Worm (Caenorhabditis elegans) whole organism, L4/young adult: ENCODE measurements around the gene ccdc-47.

Experiments
- W03F9.2 ChIP-seq: fragments of 150-350 bp; optimal IDR thresholded peaks from 2 replicates; lab custom pipeline; 2014; ENCODE audit warnings: missing biosample characterization, missing genetic modification characterization
- dao-5 ChIP-seq: sonication (generic microtip); optimal IDR thresholded peaks from 2 replicates; lab custom pipeline; 2016; ENCODE audit warnings: missing genotype, missing genetic modification characterization, moderate library complexity, missing compliant biosample characterization
- him-1 ChIP-seq: sonication (generic microtip); optimal IDR thresholded peaks from 2 replicates; lab custom pipeline; 2016; ENCODE audit warnings: missing genotype, missing genetic modification reagents, missing genetic modification characterization, missing compliant biosample characterization

ccdc-47 gene

DNA sequence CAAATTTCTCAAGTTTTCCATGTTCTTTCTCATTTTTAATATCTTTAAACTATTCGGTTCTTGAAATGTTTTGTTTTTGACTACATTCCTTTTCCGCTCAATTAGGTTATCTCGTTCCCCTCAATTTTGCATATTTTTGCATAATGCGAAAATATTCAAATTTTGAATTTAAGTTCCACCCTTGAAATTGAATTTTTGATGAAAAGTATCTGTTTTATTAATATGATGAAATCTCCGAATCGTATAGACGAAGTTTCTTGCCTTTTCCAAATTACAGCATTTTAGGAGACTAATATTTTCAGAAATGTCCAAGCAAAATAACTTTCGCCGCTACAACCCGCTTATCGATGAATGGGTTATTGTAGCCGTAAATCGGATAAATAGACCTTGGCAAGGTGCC lies 1.8 kb downstream of the ccdc-47 start, which contains the start of gene ZK1058.3:
ZK1058.3 (plus strand) TSS at position 301 of the 400 bp plus-strand sequence.
- TF ChIP-seq dao-5 (tag; lab: Kevin White, UChicago) (no peak), W03F9.2 (tag; lab: Kevin White, UChicago) (no peak), him-1 (tag; lab: Kevin White, UChicago) (no peak)

DNA sequence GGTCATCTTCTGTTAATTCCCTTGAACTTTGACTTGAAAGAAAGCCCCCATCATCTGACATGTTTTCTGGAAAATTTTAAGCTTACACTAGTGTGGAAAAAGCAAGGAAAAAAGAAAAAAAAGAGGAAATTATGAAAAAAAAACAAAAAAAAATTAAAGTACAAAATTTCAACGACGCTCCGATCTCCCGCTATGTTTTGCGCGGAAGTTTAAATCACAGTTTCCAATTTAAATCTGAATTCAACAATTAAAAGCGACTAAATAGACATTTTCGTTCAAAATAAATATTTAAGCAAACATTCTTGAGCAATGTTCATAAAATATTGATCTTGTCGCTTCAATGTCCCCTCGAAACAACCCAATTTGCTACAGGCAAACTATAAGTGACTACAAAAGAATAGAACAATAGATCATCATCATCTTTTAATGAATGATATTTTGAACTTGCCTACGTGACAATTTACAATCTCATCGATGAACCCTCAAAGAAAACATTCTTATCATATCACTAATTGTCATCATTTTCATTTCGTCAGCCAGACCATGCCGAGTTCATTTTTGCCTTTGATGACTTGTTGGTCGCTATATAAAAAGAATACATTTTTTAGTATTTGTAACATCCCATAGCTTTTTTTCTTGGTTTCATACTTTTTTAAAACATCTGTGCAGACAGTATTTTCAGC lies 5.0 kb downstream of the ccdc-47 start, which contains the start of the genes metl-6 and nit-1:
metl-6 (minus strand) TSS at position 66 of the 683 bp plus-strand sequence.
nit-1 (plus strand) TSS at position 562 of the 683 bp plus-strand sequence.
- no peak for TF ChIP-seq W03F9.2 (tag; lab: Kevin White, UChicago)
- TF ChIP-seq dao-5 (tag; lab: Kevin White, UChicago): no peak
- TF ChIP-seq him-1 (tag; lab: Kevin White, UChicago): no peak

DNA sequence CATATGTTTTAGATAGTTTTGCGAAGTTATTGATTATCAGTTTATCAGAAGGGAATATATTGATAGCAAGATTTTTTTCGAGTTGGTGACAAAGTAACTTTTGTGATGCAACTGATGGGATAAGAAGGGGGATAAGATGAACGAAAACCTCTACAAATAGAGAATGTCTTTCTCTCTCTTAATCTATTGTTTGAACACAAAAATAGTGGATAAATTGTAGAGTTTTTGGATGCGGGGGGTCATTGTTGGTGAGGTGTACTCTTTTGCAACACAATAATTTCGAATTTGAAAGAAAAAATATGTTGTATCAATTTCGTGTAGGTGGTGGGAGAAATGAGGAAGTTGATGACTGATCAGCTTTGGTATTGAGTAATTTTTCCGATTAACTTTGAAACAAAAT lies 9.3 kb downstream of the ccdc-47 start, which contains the start of gene ZK1058.9:
ZK1058.9 (minus strand) TSS at position 101 of the 400 bp plus-strand sequence.
- TF ChIP-seq dao-5 (tag; lab: Kevin White, UChicago): no peak
- TF ChIP-seq him-1 (tag; lab: Kevin White, UChicago): no peak
- no peak for TF ChIP-seq W03F9.2 (tag; lab: Kevin White, UChicago)

DNA sequence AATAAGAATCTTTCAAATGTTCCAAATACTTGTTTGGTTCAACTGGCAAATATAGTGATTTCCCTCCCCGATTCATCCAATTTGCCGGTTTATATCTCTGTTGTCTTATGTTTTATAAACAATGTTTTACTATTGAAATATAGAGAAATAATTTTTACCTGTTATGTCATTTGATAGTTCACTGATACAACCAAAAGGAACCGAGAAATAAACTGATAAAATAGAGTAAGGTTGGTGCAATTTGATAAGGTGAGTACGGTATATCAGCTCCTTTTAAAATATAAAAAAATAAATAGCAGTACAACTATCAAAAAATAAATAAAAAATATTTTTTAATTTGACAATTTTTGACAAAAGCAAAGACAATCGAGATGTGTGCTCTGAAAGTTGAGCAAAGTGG lies 10.0 kb downstream of the ccdc-47 start:
- TF ChIP-seq W03F9.2 (tag; lab: Kevin White, UChicago): no peak
- no peak for TF ChIP-seq him-1 (tag; lab: Kevin White, UChicago)
- TF ChIP-seq dao-5 (tag; lab: Kevin White, UChicago): no peak

DNA sequence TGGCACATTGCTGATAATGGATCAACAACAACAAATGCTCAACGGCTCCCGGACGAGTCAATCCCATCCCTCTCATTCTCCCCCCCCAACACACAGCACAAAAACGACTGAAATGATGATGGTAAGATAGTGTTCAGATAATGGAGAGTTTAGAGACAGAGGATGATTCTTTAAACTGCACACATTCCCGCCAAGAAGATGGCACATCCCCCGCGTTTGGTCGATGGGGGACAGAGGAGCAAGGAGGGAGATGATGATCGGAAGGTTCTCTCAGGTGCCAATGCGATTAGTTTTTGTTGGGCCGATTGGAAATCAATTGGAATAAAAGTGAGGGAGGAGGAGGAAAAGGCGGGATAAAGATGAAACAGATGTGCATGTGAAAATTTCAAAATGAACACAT lies 10.7 kb downstream of the ccdc-47 start:
- TF ChIP-seq dao-5 (tag; lab: Kevin White, UChicago) (no peak), W03F9.2 (tag; lab: Kevin White, UChicago) (no peak), him-1 (tag; lab: Kevin White, UChicago) (no peak)

DNA sequence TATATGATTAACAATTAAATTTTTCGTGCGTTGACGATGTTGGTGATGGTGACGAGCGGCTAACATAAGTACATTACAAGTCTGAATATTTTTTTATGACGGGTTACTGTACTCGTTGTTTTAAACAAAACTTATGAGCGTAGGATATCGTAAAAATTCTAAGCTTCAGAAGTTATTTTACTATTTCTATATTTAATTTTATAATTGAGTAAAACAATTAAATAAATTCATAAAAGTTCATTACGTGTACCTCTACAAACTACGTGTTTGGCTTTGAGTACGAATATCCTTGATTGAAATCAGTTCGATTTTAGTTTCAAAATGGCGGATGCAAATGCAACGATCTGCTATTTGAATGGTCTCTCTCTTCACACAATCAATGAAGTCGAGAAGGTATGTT lies 11.4 kb downstream of the ccdc-47 start, which contains the start of gene F37A8.1:
F37A8.1 (plus strand) TSS at position 301 of the 400 bp plus-strand sequence.
- TF ChIP-seq dao-5 (tag; lab: Kevin White, UChicago) (no peak), him-1 (tag; lab: Kevin White, UChicago) (no peak), W03F9.2 (tag; lab: Kevin White, UChicago) (no peak)

DNA sequence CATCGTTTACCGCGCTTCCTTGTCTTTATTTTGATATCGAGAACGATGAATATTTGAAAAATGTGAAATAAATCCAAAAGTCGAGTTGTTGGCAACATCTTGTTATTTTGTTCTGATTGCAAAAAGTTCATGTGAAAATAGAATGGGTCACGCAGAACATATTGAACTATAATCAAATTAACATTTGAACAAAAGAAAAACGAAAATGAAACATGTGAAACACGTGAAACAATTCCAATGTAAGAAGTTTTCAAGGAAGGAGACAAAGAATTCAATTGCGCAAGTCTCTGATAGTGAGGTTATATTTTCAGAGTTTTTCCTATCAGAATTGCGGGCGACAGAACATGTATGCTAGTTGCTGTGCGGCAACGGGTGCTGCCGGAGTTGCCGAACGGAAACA lies 14.7 kb downstream of the ccdc-47 start, which contains the start of gene F37A8.2:
F37A8.2 (minus strand) TSS at position 101 of the 400 bp plus-strand sequence.
- TF ChIP-seq dao-5 (tag; lab: Kevin White, UChicago) (no peak), W03F9.2 (tag; lab: Kevin White, UChicago) (no peak), him-1 (tag; lab: Kevin White, UChicago) (no peak)

DNA sequence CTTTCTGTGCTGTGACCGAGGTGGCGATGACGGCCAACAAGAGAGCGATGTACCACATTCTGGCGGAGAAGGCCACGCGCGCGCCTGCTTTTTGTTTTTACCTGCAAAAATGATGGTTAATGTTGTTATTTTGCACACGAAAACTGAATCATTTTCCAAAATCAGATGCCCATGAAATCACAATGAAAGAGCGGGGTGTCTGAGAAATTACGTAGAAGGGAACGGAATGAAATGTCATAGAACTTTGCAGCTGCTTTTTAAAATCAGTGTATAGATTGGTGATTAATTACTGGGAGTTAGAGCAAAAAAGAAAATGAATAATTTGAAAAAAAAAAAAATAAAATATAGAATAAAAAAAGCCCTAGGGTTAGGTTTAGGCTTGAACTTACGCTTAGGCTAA lies 19.0 kb downstream of the ccdc-47 start, which contains the start of gene npl-10:
npl-10 (minus strand) TSS at position 101 of the 400 bp plus-strand sequence.
- TF ChIP-seq W03F9.2 (tag; lab: Kevin White, UChicago) (no peak), him-1 (tag; lab: Kevin White, UChicago) (no peak), dao-5 (tag; lab: Kevin White, UChicago) (no peak)

DNA sequence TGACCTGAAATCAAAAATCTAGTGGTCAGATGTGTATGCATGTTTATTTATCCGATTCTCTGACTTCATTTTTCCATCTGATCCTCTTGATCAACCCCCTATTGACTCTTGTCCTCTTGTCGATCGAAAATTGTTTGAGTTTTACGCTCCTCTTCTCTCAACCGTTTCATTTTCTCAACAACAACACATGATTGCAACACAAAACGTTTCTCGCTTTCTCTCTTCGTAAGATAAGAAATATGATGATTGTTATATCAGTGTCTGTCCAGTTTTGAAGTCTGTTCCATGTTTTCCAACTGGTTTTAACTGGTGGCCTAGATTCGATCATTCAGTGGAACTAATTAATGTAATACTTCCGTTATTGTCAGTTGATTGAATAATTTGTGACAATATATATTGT lies 35.3 kb downstream of the ccdc-47 start:
- TF ChIP-seq W03F9.2 (tag; lab: Kevin White, UChicago): no peak
- TF ChIP-seq dao-5 (tag; lab: Kevin White, UChicago): no peak
- no peak for TF ChIP-seq him-1 (tag; lab: Kevin White, UChicago)

DNA sequence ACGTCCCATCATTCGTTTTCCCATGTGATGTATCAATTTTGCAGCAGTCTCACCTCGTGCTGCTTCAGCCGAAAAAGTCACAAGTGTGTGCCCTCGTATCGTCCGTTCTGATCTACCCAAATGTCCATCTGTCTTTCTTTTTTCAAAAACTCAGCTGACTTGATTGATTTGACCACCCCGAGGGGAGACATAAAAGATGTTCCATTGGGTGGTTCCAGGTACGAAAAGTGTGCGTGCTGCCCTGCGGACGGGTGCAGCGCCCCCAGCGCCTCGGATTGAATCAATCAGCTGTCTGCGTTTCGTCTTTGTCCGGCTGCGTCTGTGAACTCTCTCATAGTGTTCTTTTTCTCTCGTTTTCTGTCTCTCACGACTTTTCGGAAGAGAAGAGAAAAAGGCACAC lies 36.5 kb downstream of the ccdc-47 start:
- TF ChIP-seq him-1 (tag; lab: Kevin White, UChicago): peak; percentile 26
- TF ChIP-seq W03F9.2 (tag; lab: Kevin White, UChicago): no peak

DNA sequence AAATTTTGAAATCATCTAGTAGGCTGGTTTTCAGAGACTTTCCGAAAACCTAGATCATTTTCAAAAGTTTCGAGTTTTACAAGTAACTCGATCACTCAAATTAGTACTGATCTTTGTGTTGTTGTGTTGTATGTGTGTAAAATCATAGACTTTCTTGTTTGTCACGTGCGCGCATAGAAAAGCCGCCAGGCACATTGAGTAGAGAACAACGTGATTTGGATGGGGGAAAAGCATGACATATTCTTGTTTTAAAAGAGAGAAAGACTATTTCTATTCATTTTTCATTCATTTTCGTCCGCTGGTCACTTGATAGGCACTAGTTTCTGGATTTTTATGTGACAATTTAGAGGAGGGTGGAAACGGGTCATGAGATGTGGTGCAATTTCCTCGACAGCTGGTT lies 37.5 kb downstream of the ccdc-47 start:
- no peak for TF ChIP-seq dao-5 (tag; lab: Kevin White, UChicago)
- TF ChIP-seq W03F9.2 (tag; lab: Kevin White, UChicago): no peak
- no peak for TF ChIP-seq him-1 (tag; lab: Kevin White, UChicago)

DNA sequence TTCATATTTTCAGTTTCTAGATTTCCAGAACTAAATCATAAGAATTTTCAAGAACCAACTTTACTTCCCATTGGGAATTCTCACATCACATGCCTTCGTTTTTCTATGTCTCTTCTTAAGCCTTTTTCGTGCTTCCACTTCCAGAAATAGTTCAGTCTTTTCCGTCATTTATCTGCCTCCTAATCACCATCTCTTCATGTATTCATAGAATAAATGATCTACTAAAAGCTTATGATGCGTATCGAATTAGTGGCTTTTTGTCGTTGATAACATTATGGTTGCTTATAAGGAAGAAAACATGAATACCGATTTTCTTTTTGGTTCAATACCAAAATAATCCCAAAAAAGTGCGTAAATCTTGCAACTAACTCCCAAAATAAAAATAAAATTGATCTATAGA lies 38.1 kb downstream of the ccdc-47 start:
- TF ChIP-seq dao-5 (tag; lab: Kevin White, UChicago) (no peak), W03F9.2 (tag; lab: Kevin White, UChicago) (no peak), him-1 (tag; lab: Kevin White, UChicago) (no peak)

DNA sequence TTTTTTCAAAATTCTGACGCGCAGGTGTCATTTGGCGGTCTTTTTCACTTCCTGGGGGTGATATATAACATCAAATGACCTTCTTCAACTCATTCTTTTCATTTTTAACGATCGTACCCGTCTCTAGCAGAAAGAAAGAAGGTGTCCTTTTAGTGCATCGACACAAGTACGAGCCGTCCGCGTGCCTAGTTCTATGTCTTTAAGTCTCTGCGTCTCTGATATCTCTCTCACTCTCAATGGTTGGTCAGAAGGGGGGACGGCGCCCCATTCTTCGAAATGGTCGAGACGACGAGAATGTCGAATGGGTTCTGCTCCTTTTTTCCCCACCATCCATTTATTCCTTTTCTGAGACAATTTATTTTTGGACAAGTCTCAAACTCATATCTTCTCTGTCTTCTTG lies 38.9 kb downstream of the ccdc-47 start:
- TF ChIP-seq dao-5 (tag; lab: Kevin White, UChicago): no peak
- TF ChIP-seq him-1 (tag; lab: Kevin White, UChicago): peak; percentile 39

DNA sequence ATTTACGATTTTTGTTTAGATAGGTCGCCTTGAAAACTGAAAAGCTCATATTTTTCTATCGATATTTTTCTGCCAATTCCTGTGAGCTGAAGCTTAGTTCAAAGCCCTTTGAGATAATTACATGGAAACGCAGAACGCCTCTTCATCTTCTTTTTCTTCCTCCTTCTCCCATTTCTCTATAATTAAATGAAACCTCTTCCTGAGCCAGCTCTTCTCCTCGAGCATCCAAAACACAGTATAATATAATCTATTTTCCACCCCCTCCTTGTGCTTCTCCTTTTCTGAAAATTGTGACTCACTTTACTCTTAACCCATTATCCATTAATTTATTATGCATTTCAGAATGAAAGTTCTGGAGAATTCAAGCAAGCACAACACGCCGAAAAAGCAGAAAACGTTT lies 39.5 kb downstream of the ccdc-47 start, which contains the start of gene F37A8.5:
F37A8.5 (plus strand) TSS at position 332 of the 400 bp plus-strand sequence.
- no peak for TF ChIP-seq W03F9.2 (tag; lab: Kevin White, UChicago)
- TF ChIP-seq him-1 (tag; lab: Kevin White, UChicago): no peak
- no peak for TF ChIP-seq dao-5 (tag; lab: Kevin White, UChicago)
